Worm (Caenorhabditis elegans): ENCODE data around the gene R07B7.6.

Gene R07B7.6

ce11 chrV:12048445-12048844 is 26.3 kb downstream of the R07B7.6 start, which contains the start of gene dars-2:
Gene dars-2 (plus strand): TSS chrV:12048745.
- TF ChIP-seq nhr-12 (tag; optimal IDR thresholded peaks at IDR 0.05) (no peak), lin-39 (tag; optimal IDR thresholded peaks at IDR 0.05) (no peak), nhr-25 (tag; optimal IDR thresholded peaks at IDR 0.05) (no peak), nhr-237 (tag; optimal IDR thresholded peaks at IDR 0.05) (no peak), unc-39 (tag; optimal IDR thresholded peaks at IDR 0.05) (no peak)

ce11 chrV:12047735-12048134 is 27.1 kb downstream of the R07B7.6 start:
- TF ChIP-seq ceh-82 (tag; optimal IDR thresholded peaks at IDR 0.05), result no peak
- TF ChIP-seq fos-1 (tag; optimal IDR thresholded peaks at IDR 0.05), result no peak
- peak; percentile 57 for TF ChIP-seq snpc-4 (tag; optimal IDR thresholded peaks at IDR 0.05)

ce11 chrV:12045132-12045531 is 29.7 kb downstream of the R07B7.6 start, which contains the start of gene F10C2.5:
Gene F10C2.5 (plus strand): TSS chrV:12045432.
- TF ChIP-seq gmeb-1 (tag; optimal IDR thresholded peaks at IDR 0.05) (no peak), mbf-1 (tag; optimal IDR thresholded peaks at IDR 0.05) (no peak), sma-9 (GFP tag; optimal IDR thresholded peaks at IDR 0.05) (no peak), sma-9 (tag; optimal IDR thresholded peaks at IDR 0.05) (no peak), unc-39 (tag; optimal IDR thresholded peaks at IDR 0.05) (no peak), mab-5 (tag; optimal IDR thresholded peaks at IDR 0.05) (no peak), mdl-1 (tag; optimal IDR thresholded peaks at IDR 0.05) (no peak), lin-11 (tag; optimal IDR thresholded peaks at IDR 0.05) (no peak), zag-1 (tag; optimal IDR thresholded peaks at IDR 0.05) (no peak), dmd-4 (tag; optimal IDR thresholded peaks at IDR 0.05) (no peak), ztf-1 (GFP tag; conservative IDR thresholded peaks at IDR 0.05) (no peak), ama-1 (optimal IDR thresholded peaks at IDR 0.05) (no peak)

ce11 chrV:12040823-12041606 is 33.8 kb downstream of the R07B7.6 start, which contains the start of the genes kup-1 and F10C2.4:
Gene kup-1 (minus strand): TSS chrV:12040873.
Gene F10C2.4 (plus strand): TSS chrV:12041556.
- TF ChIP-seq nhr-77 (tag; optimal IDR thresholded peaks at IDR 0.05) (no peak), lin-39 (tag; optimal IDR thresholded peaks at IDR 0.05) (no peak), nhr-129 (tag; optimal IDR thresholded peaks at IDR 0.05) (peak; percentile 48), peb-1 (tag; optimal IDR thresholded peaks at IDR 0.05) (no peak), snpc-4 (tag; optimal IDR thresholded peaks at IDR 0.05) (no peak), nhr-11 (tag; optimal IDR thresholded peaks at IDR 0.05) (no peak), nhr-25 (tag; optimal IDR thresholded peaks at IDR 0.05) (no peak), sem-4 (tag; optimal IDR thresholded peaks at IDR 0.05) (no peak), nhr-237 (tag; optimal IDR thresholded peaks at IDR 0.05) (no peak), alr-1 (tag; optimal IDR thresholded peaks at IDR 0.05) (no peak), nhr-12 (tag; optimal IDR thresholded peaks at IDR 0.05) (no peak), Y55F3AM.14 (GFP tag; optimal IDR thresholded peaks at IDR 0.05) (no peak), dmd-4 (tag; optimal IDR thresholded peaks at IDR 0.05) (no peak), sma-9 (GFP tag; optimal IDR thresholded peaks at IDR 0.05) (no peak), sma-9 (tag; optimal IDR thresholded peaks at IDR 0.05) (no peak), lsy-2 (tag; optimal IDR thresholded peaks at IDR 0.05) (no peak), ceh-16 (tag; optimal IDR thresholded peaks at IDR 0.05) (no peak), gmeb-1 (tag; optimal IDR thresholded peaks at IDR 0.05) (peak; percentile 90), sma-3 (GFP tag; optimal IDR thresholded peaks at IDR 0.05) (peak; percentile 66), ZK546.5 (tag; optimal IDR thresholded peaks at IDR 0.05) (no peak), egl-27 (tag; optimal IDR thresholded peaks at IDR 0.05) (no peak), ztf-11 (tag; optimal IDR thresholded peaks at IDR 0.05) (no peak), unc-39 (tag; optimal IDR thresholded peaks at IDR 0.05) (no peak), skn-1 (tag; optimal IDR thresholded peaks at IDR 0.05) (no peak), crh-2 (tag; optimal IDR thresholded peaks at IDR 0.05) (peak; percentile 41), nhr-23 (tag; optimal IDR thresholded peaks at IDR 0.05) (no peak), nhr-10 (tag; optimal IDR thresholded peaks at IDR 0.05) (no peak), nhr-21 (tag; optimal IDR thresholded peaks at IDR 0.05) (no peak), unc-55 (GFP tag; optimal IDR thresholded peaks at IDR 0.05) (peak; percentile 79), elt-3 (tag; optimal IDR thresholded peaks at IDR 0.05) (no peak), ztf-1 (GFP tag; conservative IDR thresholded peaks at IDR 0.05) (no peak), ztf-4 (tag; optimal IDR thresholded peaks at IDR 0.05) (no peak), lin-11 (tag; optimal IDR thresholded peaks at IDR 0.05) (no peak), fos-1 (tag; optimal IDR thresholded peaks at IDR 0.05) (no peak), C34F6.9 (tag; optimal IDR thresholded peaks at IDR 0.05) (peak; percentile 67), lin-13 (GFP tag; optimal IDR thresholded peaks at IDR 0.05) (peak; percentile 45), ceh-82 (tag; optimal IDR thresholded peaks at IDR 0.05) (no peak), elt-1 (tag; optimal IDR thresholded peaks at IDR 0.05) (no peak), F13H6.1 (tag; optimal IDR thresholded peaks at IDR 0.05) (no peak), zag-1 (tag; optimal IDR thresholded peaks at IDR 0.05) (no peak), mdl-1 (tag; optimal IDR thresholded peaks at IDR 0.05) (no peak), nhr-6 (tag; optimal IDR thresholded peaks at IDR 0.05) (no peak), unc-62 (GFP tag; optimal IDR thresholded peaks at IDR 0.05) (no peak)
